Fruit fly (Drosophila melanogaster): ENCODE results near the gene CG14712.

Gene CG14712

dm6 chr3R:11650105-11651039 lies 21.8 kb downstream of the CG14712 start, which contains the start of the genes Csk and Elp1:
Csk (minus strand) TSS chr3R:11650706.
Elp1 (plus strand) TSS chr3R:11650971.
- TF ChIP-seq CG32264 (GFP tag; optimal IDR thresholded peaks at IDR 0.05), result no peak
- TF ChIP-seq Abd-B (GFP tag; optimal IDR thresholded peaks at IDR 0.05), result no peak
- TF ChIP-seq usp (GFP tag; optimal IDR thresholded peaks at IDR 0.05), result no peak
- TF ChIP-seq Dfd (GFP tag; optimal IDR thresholded peaks at IDR 0.05), result no peak
- TF ChIP-seq HLH106 (tag; optimal IDR thresholded peaks at IDR 0.05), result peak; percentile 72
- no peak for TF ChIP-seq Jra (GFP tag; optimal IDR thresholded peaks at IDR 0.05)
- no peak for TF ChIP-seq Mio (GFP tag; optimal IDR thresholded peaks at IDR 0.05)
- TF ChIP-seq ey (GFP tag; optimal IDR thresholded peaks at IDR 0.05), result peak; percentile 29
- TF ChIP-seq Sp1 (GFP tag; optimal IDR thresholded peaks at IDR 0.05), result peak; percentile 71
- TF ChIP-seq pan (optimal IDR thresholded peaks at IDR 0.05), result no peak
- TF ChIP-seq fru (GFP tag; optimal IDR thresholded peaks at IDR 0.05), result peak; percentile 62
- TF ChIP-seq sv (GFP tag; optimal IDR thresholded peaks at IDR 0.05), result peak; percentile 51
- TF ChIP-seq CG9705 (GFP tag; optimal IDR thresholded peaks at IDR 0.05), result peak; percentile 41
- peak; percentile 52 for TF ChIP-seq Hnf4 (GFP tag; optimal IDR thresholded peaks at IDR 0.05)
- TF ChIP-seq dmrt93B (GFP tag; optimal IDR thresholded peaks at IDR 0.05), result peak; percentile 39
- TF ChIP-seq Hr83 (GFP tag; optimal IDR thresholded peaks at IDR 0.05; ENCODE audit: poor library complexity, severe bottlenecking), result peak; percentile 27
- TF ChIP-seq h (GFP tag; optimal IDR thresholded peaks at IDR 0.05), result peak; percentile 63
- peak; percentile 8 for TF ChIP-seq dsf (GFP tag; optimal IDR thresholded peaks at IDR 0.05; ENCODE audit: borderline replicate concordance)
- peak; percentile 91 for TF ChIP-seq Myc (optimal IDR thresholded peaks at IDR 0.05)
- TF ChIP-seq br (GFP tag; optimal IDR thresholded peaks at IDR 0.05), result peak; percentile 58
- peak; percentile 16 for TF ChIP-seq OdsH (GFP tag; optimal IDR thresholded peaks at IDR 0.05)
- TF ChIP-seq dl (GFP tag; optimal IDR thresholded peaks at IDR 0.05; ENCODE audit: insufficient read depth in 1 of 2, partially characterized antibody in 2 of 2), result no peak
- peak; percentile 13 for TF ChIP-seq N (GFP tag; optimal IDR thresholded peaks at IDR 0.05)
- peak; percentile 69 for TF ChIP-seq rgr (GFP tag; optimal IDR thresholded peaks at IDR 0.05)
- TF ChIP-seq foxo (GFP tag; optimal IDR thresholded peaks at IDR 0.05), result peak in 1 of 2 experiments; percentile 72
- TF ChIP-seq psq (GFP tag; optimal IDR thresholded peaks at IDR 0.05), result peak; percentile 7
- peak; percentile 79 for TF ChIP-seq woc (GFP tag; optimal IDR thresholded peaks at IDR 0.05)
- no peak for TF ChIP-seq jim (GFP tag; optimal IDR thresholded peaks at IDR 0.05)
- TF ChIP-seq Rel (GFP tag; optimal IDR thresholded peaks at IDR 0.05), result no peak
- peak; percentile 96 for TF ChIP-seq Rel (tag; optimal IDR thresholded peaks at IDR 0.05)

dm6 chr3R:11655873-11656374 lies 27.4 kb downstream of the CG14712 start, which contains the start of gene CG42327:
CG42327 (plus strand) TSS chr3R:11656149.
- peak; percentile 92 for TF ChIP-seq fru (GFP tag; optimal IDR thresholded peaks at IDR 0.05)
- TF ChIP-seq rgr (GFP tag; optimal IDR thresholded peaks at IDR 0.05), result peak; percentile 96
- TF ChIP-seq CG9705 (GFP tag; optimal IDR thresholded peaks at IDR 0.05), result peak; percentile 54
- TF ChIP-seq Myc (optimal IDR thresholded peaks at IDR 0.05), result no peak
- TF ChIP-seq foxo (GFP tag; optimal IDR thresholded peaks at IDR 0.05), result peak in 1 of 2 experiments; percentile 95
- peak; percentile 27 for TF ChIP-seq Jra (GFP tag; optimal IDR thresholded peaks at IDR 0.05)
- TF ChIP-seq Vsx2 (GFP tag; optimal IDR thresholded peaks at IDR 0.05; ENCODE audit: partially characterized antibody), result no peak
- no peak for TF ChIP-seq lola (GFP tag; optimal IDR thresholded peaks at IDR 0.05)
- no peak for TF ChIP-seq N (GFP tag; optimal IDR thresholded peaks at IDR 0.05)
- peak; percentile 87 for TF ChIP-seq ey (GFP tag; optimal IDR thresholded peaks at IDR 0.05)
- no peak for TF ChIP-seq Hr78 (GFP tag; optimal IDR thresholded peaks at IDR 0.05)
- TF ChIP-seq woc (GFP tag; optimal IDR thresholded peaks at IDR 0.05), result peak; percentile 87
- TF ChIP-seq Dif (GFP tag; optimal IDR thresholded peaks at IDR 0.05; ENCODE audit: partially characterized antibody), result no peak
- TF ChIP-seq Sp1 (GFP tag; optimal IDR thresholded peaks at IDR 0.05), result peak; percentile 86
- TF ChIP-seq GATAd (GFP tag; optimal IDR thresholded peaks at IDR 0.05), result peak; percentile 70
- TF ChIP-seq brk (GFP tag; optimal IDR thresholded peaks at IDR 0.05), result peak; percentile 96
- TF ChIP-seq dl (GFP tag; optimal IDR thresholded peaks at IDR 0.05; ENCODE audit: insufficient read depth in 1 of 2, partially characterized antibody in 2 of 2), result peak in 1 of 2 experiments; percentile 30
- TF ChIP-seq dsf (GFP tag; optimal IDR thresholded peaks at IDR 0.05; ENCODE audit: borderline replicate concordance), result peak; percentile 60
- peak; percentile 87 for TF ChIP-seq HLH106 (tag; optimal IDR thresholded peaks at IDR 0.05)
- TF ChIP-seq br (GFP tag; optimal IDR thresholded peaks at IDR 0.05), result peak; percentile 86
- TF ChIP-seq Hr83 (GFP tag; optimal IDR thresholded peaks at IDR 0.05; ENCODE audit: poor library complexity, severe bottlenecking), result peak; percentile 49
- TF ChIP-seq pan (optimal IDR thresholded peaks at IDR 0.05), result no peak
- TF ChIP-seq tai (GFP tag; optimal IDR thresholded peaks at IDR 0.05), result peak; percentile 84
- peak; percentile 88 for TF ChIP-seq Rel (GFP tag; optimal IDR thresholded peaks at IDR 0.05)
- peak; percentile 94 for TF ChIP-seq Rel (tag; optimal IDR thresholded peaks at IDR 0.05)
- no peak for TF ChIP-seq Abd-B (GFP tag; optimal IDR thresholded peaks at IDR 0.05)
- TF ChIP-seq Dfd (GFP tag; optimal IDR thresholded peaks at IDR 0.05), result no peak
- TF ChIP-seq CrebA (GFP tag; optimal IDR thresholded peaks at IDR 0.05; ENCODE audit: borderline replicate concordance), result peak; percentile 59
- TF ChIP-seq jim (GFP tag; optimal IDR thresholded peaks at IDR 0.05), result no peak
- peak; percentile 95 for TF ChIP-seq h (GFP tag; optimal IDR thresholded peaks at IDR 0.05)
- TF ChIP-seq sage (GFP tag; optimal IDR thresholded peaks at IDR 0.05), result peak; percentile 91
- peak; percentile 89 for TF ChIP-seq sv (GFP tag; optimal IDR thresholded peaks at IDR 0.05)
- peak; percentile 89 for TF ChIP-seq psq (GFP tag; optimal IDR thresholded peaks at IDR 0.05)
- no peak for TF ChIP-seq Mio (GFP tag; optimal IDR thresholded peaks at IDR 0.05)
- TF ChIP-seq OdsH (GFP tag; optimal IDR thresholded peaks at IDR 0.05), result peak; percentile 94
- TF ChIP-seq dmrt93B (GFP tag; optimal IDR thresholded peaks at IDR 0.05), result peak; percentile 75
- peak; percentile 86 for TF ChIP-seq Hnf4 (GFP tag; optimal IDR thresholded peaks at IDR 0.05)
- TF ChIP-seq usp (GFP tag; optimal IDR thresholded peaks at IDR 0.05), result no peak
- peak; percentile 71 for TF ChIP-seq CG32264 (GFP tag; optimal IDR thresholded peaks at IDR 0.05)
